Worm (Caenorhabditis elegans): ENCODE measurements around the gene atf-7.

atf-7 gene

ce11 chrIII:4504934-4505484 lies 6.2 kb upstream of the atf-7 start (continued):
- no peak for TF ChIP-seq sup-37 (GFP tag; optimal IDR thresholded peaks at IDR 0.05)
- no peak for TF ChIP-seq nhr-11 (tag; optimal IDR thresholded peaks at IDR 0.05)

ce11 chrIII:4504358-4504757 lies 5.5 kb upstream of the atf-7 start:
- TF ChIP-seq lin-39 (tag; optimal IDR thresholded peaks at IDR 0.05), result no peak
- no peak for TF ChIP-seq hlh-17 (GFP tag; optimal IDR thresholded peaks at IDR 0.05; ENCODE audit: borderline replicate concordance)
- TF ChIP-seq fkh-8 (tag; optimal IDR thresholded peaks at IDR 0.05), result peak; percentile 88
- TF ChIP-seq egl-27 (tag; optimal IDR thresholded peaks at IDR 0.05), result peak in 1 of 2 experiments; percentile 13
- TF ChIP-seq blmp-1 (tag; optimal IDR thresholded peaks at IDR 0.05), result no peak
- TF ChIP-seq F16B12.6 (tag; optimal IDR thresholded peaks at IDR 0.05), result no peak
- TF ChIP-seq mep-1 (tag; optimal IDR thresholded peaks at IDR 0.05), result peak; percentile 49
- peak; percentile 31 for TF ChIP-seq C16A3.4 (tag; optimal IDR thresholded peaks at IDR 0.05)
- peak; percentile 45 for TF ChIP-seq xbp-1 (tag; optimal IDR thresholded peaks at IDR 0.05)
- peak; percentile 42 to 49 for TF ChIP-seq efl-1 (optimal IDR thresholded peaks at IDR 0.05)
- peak in 1 of 2 experiments; percentile 24 for TF ChIP-seq efl-1 (GFP tag; optimal IDR thresholded peaks at IDR 0.05 in 1 of 2)
- peak in 1 of 2 experiments; percentile 34 for TF ChIP-seq mdl-1 (tag; optimal IDR thresholded peaks at IDR 0.05)
- TF ChIP-seq nhr-11 (tag; optimal IDR thresholded peaks at IDR 0.05), result no peak
- TF ChIP-seq rnt-1 (tag; optimal IDR thresholded peaks at IDR 0.05), result peak; percentile 41
- TF ChIP-seq unc-98 (GFP tag; IDR thresholded peaks at IDR 0.05), result no peak
- peak; percentile 29 for TF ChIP-seq nhr-237 (tag; optimal IDR thresholded peaks at IDR 0.05)
- TF ChIP-seq skn-1 (tag; optimal IDR thresholded peaks at IDR 0.05), result peak; percentile 74
- TF ChIP-seq nhr-28 (tag; optimal IDR thresholded peaks at IDR 0.05), result no peak
- no peak for TF ChIP-seq snpc-4 (tag; optimal IDR thresholded peaks at IDR 0.05)
- TF ChIP-seq snu-23 (GFP tag; optimal IDR thresholded peaks at IDR 0.05), result peak; percentile 50
- no peak for TF ChIP-seq zag-1 (tag; optimal IDR thresholded peaks at IDR 0.05)
- TF ChIP-seq unc-130 (tag; optimal IDR thresholded peaks at IDR 0.05), result no peak
- no peak for TF ChIP-seq grh-1 (GFP tag; IDR thresholded peaks at IDR 0.05)
- peak; percentile 45 for TF ChIP-seq irx-1 (tag; optimal IDR thresholded peaks at IDR 0.05)
- TF ChIP-seq dpl-1 (GFP tag; optimal IDR thresholded peaks at IDR 0.05), result peak; percentile 14 to 28 (median 24)
- no peak for TF ChIP-seq hlh-4 (tag; optimal IDR thresholded peaks at IDR 0.05)
- peak in 1 of 2 experiments; percentile 83 for TF ChIP-seq lsy-2 (tag; optimal IDR thresholded peaks at IDR 0.05)
- TF ChIP-seq jun-1 (tag; optimal IDR thresholded peaks at IDR 0.05), result no peak
- peak; percentile 60 for TF ChIP-seq nhr-47 (tag; optimal IDR thresholded peaks at IDR 0.05)
- no peak for TF ChIP-seq ama-1 (optimal IDR thresholded peaks at IDR 0.05)
- peak; percentile 50 for TF ChIP-seq tbx-2 (tag; optimal IDR thresholded peaks at IDR 0.05)
- no peak for TF ChIP-seq lin-15B (tag; optimal IDR thresholded peaks at IDR 0.05)
- peak; percentile 56 for TF ChIP-seq nhr-77 (tag; optimal IDR thresholded peaks at IDR 0.05)
- no peak for TF ChIP-seq nhr-76 (tag; optimal IDR thresholded peaks at IDR 0.05)
- TF ChIP-seq C34B4.2 (tag; optimal IDR thresholded peaks at IDR 0.05), result no peak
- no peak for TF ChIP-seq elt-2 (tag; optimal IDR thresholded peaks at IDR 0.05)
- TF ChIP-seq vab-15 (tag; optimal IDR thresholded peaks at IDR 0.05), result no peak
- TF ChIP-seq fkh-4 (tag; optimal IDR thresholded peaks at IDR 0.05; ENCODE audit: borderline replicate concordance), result no peak
- peak; percentile 71 for TF ChIP-seq nhr-71 (tag; optimal IDR thresholded peaks at IDR 0.05)
- no peak for TF ChIP-seq lir-3 (tag; optimal IDR thresholded peaks at IDR 0.05; ENCODE audit: poor library complexity)
- peak; percentile 8 for TF ChIP-seq unc-86 (tag; optimal IDR thresholded peaks at IDR 0.05)
- peak; percentile 5 to 70 (median 33) for TF ChIP-seq ceh-82 (tag; optimal IDR thresholded peaks at IDR 0.05)
- no peak for TF ChIP-seq ceh-63 (GFP tag; optimal IDR thresholded peaks at IDR 0.05)
- peak; percentile 63 for TF ChIP-seq dsc-1 (tag; optimal IDR thresholded peaks at IDR 0.05)
- peak; percentile 21; the same call in 1 of the 2 replicates for TF ChIP-seq isw-1 (GFP tag; IDR thresholded peaks at IDR 0.05)
- TF ChIP-seq nhr-19 (GFP tag; conservative IDR thresholded peaks at IDR 0.05), result no peak
- no peak for TF ChIP-seq zip-4 (GFP tag; optimal IDR thresholded peaks at IDR 0.05)
- TF ChIP-seq ces-1 (GFP tag; optimal IDR thresholded peaks at IDR 0.05), result no peak
- no peak for TF ChIP-seq lin-13 (GFP tag; optimal IDR thresholded peaks at IDR 0.05)
- peak; percentile 54 for TF ChIP-seq fkh-10 (GFP tag; optimal IDR thresholded peaks at IDR 0.05)

All from whole organism, L1 larva.